Fruit fly (Drosophila melanogaster) whole organism, embryonic: ENCODE results near the gene ArfGAP1.

Source experiments
- CG10321 ChIP-seq: fragments of 200-800 bp; sonication (Bioruptor generic); IDR thresholded peaks from 2 replicates; pipeline ENCODE4 v1.3.6; 2022; ENCODE audit warnings: missing biosample characterization, missing genetic modification characterization
- CG10959 ChIP-seq: fragments of 200-800 bp; sonication (Bioruptor generic); IDR thresholded peaks from 2 replicates; pipeline ENCODE4 v1.3.6; 2022; ENCODE audit warnings: missing biosample characterization, missing genetic modification characterization
- CG11398 ChIP-seq: fragments of 200-800 bp; sonication (Bioruptor generic); optimal IDR thresholded peaks from 2 replicates; lab custom pipeline; 2016; ENCODE audit warnings: missing biosample characterization, missing genetic modification characterization
- CG12299 ChIP-seq: fragments of 200-800 bp; sonication (Bioruptor generic); optimal IDR thresholded peaks from 2 replicates; lab custom pipeline; 2018; ENCODE audit warnings: missing biosample characterization, mild to moderate bottlenecking, missing genetic modification characterization
- CG13624 ChIP-seq: fragments of 200-800 bp; sonication (Bioruptor generic); optimal IDR thresholded peaks from 2 replicates; lab custom pipeline; 2016; ENCODE audit warnings: missing biosample characterization, missing genetic modification characterization
- CG15073 ChIP-seq: fragments of 200-800 bp; sonication (Bioruptor generic); optimal IDR thresholded peaks from 2 replicates; lab custom pipeline; 2016; ENCODE audit warnings: missing biosample characterization, missing genetic modification characterization
- CG17829 ChIP-seq: fragments of 200-800 bp; optimal IDR thresholded peaks from 2 replicates; lab custom pipeline; 2019; ENCODE audit warnings: missing biosample characterization, mild to moderate bottlenecking, missing genetic modification characterization, moderate library complexity
- CG18599 ChIP-seq: fragments of 200-800 bp; sonication (Bioruptor generic); optimal IDR thresholded peaks from 3 replicates; lab custom pipeline; 2017; ENCODE audit warnings: missing biosample characterization, missing genetic modification characterization, mild to moderate bottlenecking, moderate library complexity, missing genetic modification reagents
- CG18764 ChIP-seq: fragments of 200-800 bp; sonication (Bioruptor generic); optimal IDR thresholded peaks from 3 replicates; lab custom pipeline; 2016; ENCODE audit warnings: missing biosample characterization, missing genetic modification characterization
- CG32772 ChIP-seq: fragments of 200-800 bp; sonication (Bioruptor generic); IDR thresholded peaks from 2 replicates; pipeline ENCODE4 v1.3.6; 2022; ENCODE audit warnings: missing biosample characterization, missing genetic modification characterization
- CG4617 ChIP-seq: fragments of 200-800 bp; sonication (Bioruptor generic); optimal IDR thresholded peaks from 3 replicates; lab custom pipeline; 2016; ENCODE audit warnings: missing biosample characterization, missing genetic modification characterization, borderline replicate concordance
- CG5245 ChIP-seq: fragments of 200-800 bp; sonication (Bioruptor generic); optimal IDR thresholded peaks from 3 replicates; lab custom pipeline; 2016; ENCODE audit warnings: missing biosample characterization, missing genetic modification characterization
- CG7556 ChIP-seq: fragments of 200-800 bp; sonication (Bioruptor generic); optimal IDR thresholded peaks from 2 replicates; lab custom pipeline; 2017; ENCODE audit warnings: missing biosample characterization, mild to moderate bottlenecking, missing genetic modification characterization
- CG8944 ChIP-seq: fragments of 200-800 bp; sonication (Bioruptor generic); optimal IDR thresholded peaks from 3 replicates; lab custom pipeline; 2016; ENCODE audit warnings: missing biosample characterization, missing genetic modification characterization
- CG9609 ChIP-seq: fragments of 200-800 bp; sonication (Bioruptor generic); optimal IDR thresholded peaks from 3 replicates; lab custom pipeline; 2016; ENCODE audit warnings: missing biosample characterization, missing genetic modification characterization
- D19B ChIP-seq: fragments of 200-800 bp; sonication (Bioruptor generic); optimal IDR thresholded peaks from 2 replicates; lab custom pipeline; 2017; ENCODE audit warnings: missing biosample characterization, mild to moderate bottlenecking, missing genetic modification characterization
- Deaf1 ChIP-seq: fragments of 200-800 bp; optimal IDR thresholded peaks from 3 replicates; lab custom pipeline; 2019; ENCODE audit warnings: missing biosample characterization, mild to moderate bottlenecking, missing genetic modification characterization, moderate library complexity
- Dll ChIP-seq: fragments of 200-800 bp; sonication (Bioruptor generic); IDR thresholded peaks from 4 replicates; pipeline ENCODE4 v1.3.6; 2022; ENCODE audit warnings: missing biosample characterization, missing genetic modification characterization; ENCODE audit not compliant: partially characterized antibody
- Ets97D ChIP-seq: fragments of 200-800 bp; sonication (Bioruptor generic); optimal IDR thresholded peaks from 3 replicates; lab custom pipeline; 2016; ENCODE audit warnings: missing biosample characterization, missing genetic modification characterization
- Hey ChIP-seq: fragments of 200-800 bp; sonication (Bioruptor generic); optimal IDR thresholded peaks from 3 replicates; lab custom pipeline; 2018; ENCODE audit warnings: missing biosample characterization, mild to moderate bottlenecking, missing genetic modification characterization
- Kr ChIP-seq: fragments of 200-800 bp; sonication (Bioruptor generic); optimal IDR thresholded peaks from 2 replicates; lab custom pipeline; 2017; ENCODE audit warnings: missing biosample characterization, mild to moderate bottlenecking, missing genetic modification characterization
- Max ChIP-seq: fragments of 200-800 bp; sonication (Bioruptor generic); optimal IDR thresholded peaks from 2 replicates; lab custom pipeline; 2016; ENCODE audit warnings: missing biosample characterization, mild to moderate bottlenecking, missing genetic modification characterization
- Nf-YC ChIP-seq: fragments of 200-800 bp; optimal IDR thresholded peaks from 3 replicates; lab custom pipeline; 2019; ENCODE audit warnings: missing biosample characterization, mild to moderate bottlenecking, missing genetic modification characterization, moderate library complexity
- Oaz ChIP-seq: fragments of 200-800 bp; sonication (Bioruptor generic); IDR thresholded peaks from 2 replicates; pipeline ENCODE4 v1.3.6; 2022; ENCODE audit warnings: missing biosample characterization, missing genetic modification characterization
- Scr ChIP-seq: fragments of 200-800 bp; sonication (Bioruptor generic); IDR thresholded peaks from 2 replicates; pipeline ENCODE4 v1.3.6; 2022; ENCODE audit warnings: missing biosample characterization, missing genetic modification characterization; ENCODE audit not compliant: partially characterized antibody
- Tbp ChIP-seq: fragments of >200 bp; optimal IDR thresholded peaks from 2 replicates; lab custom pipeline; 2018; ENCODE audit warnings: missing biosample characterization, missing genetic modification characterization
- Xbp1 ChIP-seq: fragments of 200-800 bp; sonication (Bioruptor generic); optimal IDR thresholded peaks from 3 replicates; lab custom pipeline; 2016; ENCODE audit warnings: missing biosample characterization, mild to moderate bottlenecking, missing genetic modification characterization
- bab2 ChIP-seq: fragments of 200-800 bp; sonication (Bioruptor generic); optimal IDR thresholded peaks from 2 replicates; lab custom pipeline; 2016; ENCODE audit warnings: missing biosample characterization, missing genetic modification characterization
- chm ChIP-seq: fragments of 200-800 bp; sonication (Bioruptor generic); IDR thresholded peaks from 2 replicates; pipeline ENCODE4 v1.3.6; 2022; ENCODE audit warnings: missing biosample characterization, missing genetic modification characterization
- crc ChIP-seq: fragments of 200-800 bp; sonication (Bioruptor generic); optimal IDR thresholded peaks from 2 replicates; lab custom pipeline; 2016; ENCODE audit warnings: missing biosample characterization, missing genetic modification characterization
- crp ChIP-seq, 2 experiments: fragments of 200-800 bp; sonication (Bioruptor generic); optimal IDR thresholded peaks; 2 replicates in 1 of 2; 3 replicates in 1 of 2; lab custom pipeline; 2017; ENCODE audit warnings: missing biosample characterization in 2 of 2, missing genetic modification characterization in 2 of 2, mild to moderate bottlenecking in 1 of 2, moderate library complexity in 1 of 2
- dysf ChIP-seq: fragments of 200-800 bp; sonication (Bioruptor generic); IDR thresholded peaks from 3 replicates; pipeline ENCODE4 v1.3.6; 2022; ENCODE audit warnings: missing biosample characterization, missing genetic modification characterization
- ftz-f1 ChIP-seq: fragments of 200-800 bp; sonication (Bioruptor generic); optimal IDR thresholded peaks from 2 replicates; lab custom pipeline; 2016; ENCODE audit warnings: missing biosample characterization, missing genetic modification characterization
- fu2 ChIP-seq: fragments of 200-800 bp; sonication (Bioruptor generic); optimal IDR thresholded peaks from 2 replicates; lab custom pipeline; 2016; ENCODE audit warnings: missing biosample characterization, missing genetic modification characterization
- gcm ChIP-seq: fragments of 200-800 bp; sonication (Bioruptor generic); optimal IDR thresholded peaks from 2 replicates; lab custom pipeline; 2019; ENCODE audit warnings: missing biosample characterization, mild to moderate bottlenecking, missing genetic modification characterization, moderate library complexity
- ken ChIP-seq: fragments of 200-800 bp; sonication (Bioruptor generic); IDR thresholded peaks from 3 replicates; pipeline ENCODE4 v1.3.6; 2022; ENCODE audit warnings: missing biosample characterization, missing genetic modification characterization
- lola ChIP-seq, 3 experiments: fragments of >200 bp in 2 of 3; fragments of 200-800 bp in 1 of 3; sonication (Bioruptor generic) in 1 of 3; optimal IDR thresholded peaks; 2 replicates each; lab custom pipeline; 2017 to 2019; ENCODE audit warnings: missing biosample characterization in 3 of 3, missing genetic modification characterization in 3 of 3, mild to moderate bottlenecking in 1 of 3, moderate library complexity in 1 of 3
- org-1 ChIP-seq: fragments of 200-800 bp; sonication (Bioruptor generic); optimal IDR thresholded peaks from 2 replicates; lab custom pipeline; 2017; ENCODE audit warnings: missing biosample characterization, missing genetic modification characterization
- pita ChIP-seq: fragments of 200-800 bp; sonication (Bioruptor generic); optimal IDR thresholded peaks from 2 replicates; lab custom pipeline; 2017; ENCODE audit warnings: missing biosample characterization, mild to moderate bottlenecking, missing genetic modification characterization
- pum ChIP-seq: fragments of 200-800 bp; sonication (Bioruptor generic); optimal IDR thresholded peaks from 2 replicates; lab custom pipeline; 2016; ENCODE audit warnings: missing biosample characterization, missing genetic modification characterization
- ranshi ChIP-seq: fragments of 200-800 bp; sonication (Bioruptor generic); IDR thresholded peaks from 2 replicates; pipeline ENCODE4 v1.3.6; 2022; ENCODE audit warnings: missing biosample characterization, missing genetic modification characterization
- ro ChIP-seq: fragments of 200-800 bp; sonication (Bioruptor generic); IDR thresholded peaks from 2 replicates; pipeline ENCODE4 v1.3.6; 2022; ENCODE audit warnings: missing biosample characterization, missing genetic modification characterization
- sc ChIP-seq, 3 experiments: fragments of >200 bp in 2 of 3; fragments of 200-800 bp in 1 of 3; sonication (Bioruptor generic) in 1 of 3; optimal IDR thresholded peaks; 2 replicates in 2 of 3; 3 replicates in 1 of 3; lab custom pipeline; 2017; ENCODE audit warnings: mild to moderate bottlenecking in 1 of 3, missing biosample characterization in 1 of 3, missing genetic modification characterization in 1 of 3, missing genetic modification reagents in 1 of 3
- sens ChIP-seq: fragments of 200-800 bp; sonication (Bioruptor generic); peaks from one replicate; lab custom pipeline; 2016; ENCODE audit warnings: missing biosample characterization, missing genetic modification characterization
- seq ChIP-seq: fragments of 200-800 bp; sonication (Bioruptor generic); IDR thresholded peaks from 2 replicates; pipeline ENCODE4 v1.3.6; 2022; ENCODE audit warnings: missing biosample characterization, missing genetic modification characterization
- slp2 ChIP-seq: fragments of 200-800 bp; sonication (Bioruptor generic); optimal IDR thresholded peaks from 2 replicates; lab custom pipeline; 2016; ENCODE audit warnings: missing biosample characterization, missing genetic modification characterization
- sr ChIP-seq: fragments of 200-800 bp; sonication (Bioruptor generic); IDR thresholded peaks from 3 replicates; pipeline ENCODE4 v1.3.6; 2022; ENCODE audit warnings: missing biosample characterization, missing genetic modification characterization
- trem ChIP-seq: fragments of 200-800 bp; optimal IDR thresholded peaks from 3 replicates; lab custom pipeline; 2019; ENCODE audit warnings: missing biosample characterization, mild to moderate bottlenecking, missing genetic modification characterization, moderate library complexity
- vnd ChIP-seq: fragments of 200-800 bp; sonication (Bioruptor generic); IDR thresholded peaks from 3 replicates; pipeline ENCODE4 v1.3.6; 2022; ENCODE audit warnings: missing biosample characterization, missing genetic modification characterization; ENCODE audit not compliant: partially characterized antibody

ArfGAP1 gene

DNA sequence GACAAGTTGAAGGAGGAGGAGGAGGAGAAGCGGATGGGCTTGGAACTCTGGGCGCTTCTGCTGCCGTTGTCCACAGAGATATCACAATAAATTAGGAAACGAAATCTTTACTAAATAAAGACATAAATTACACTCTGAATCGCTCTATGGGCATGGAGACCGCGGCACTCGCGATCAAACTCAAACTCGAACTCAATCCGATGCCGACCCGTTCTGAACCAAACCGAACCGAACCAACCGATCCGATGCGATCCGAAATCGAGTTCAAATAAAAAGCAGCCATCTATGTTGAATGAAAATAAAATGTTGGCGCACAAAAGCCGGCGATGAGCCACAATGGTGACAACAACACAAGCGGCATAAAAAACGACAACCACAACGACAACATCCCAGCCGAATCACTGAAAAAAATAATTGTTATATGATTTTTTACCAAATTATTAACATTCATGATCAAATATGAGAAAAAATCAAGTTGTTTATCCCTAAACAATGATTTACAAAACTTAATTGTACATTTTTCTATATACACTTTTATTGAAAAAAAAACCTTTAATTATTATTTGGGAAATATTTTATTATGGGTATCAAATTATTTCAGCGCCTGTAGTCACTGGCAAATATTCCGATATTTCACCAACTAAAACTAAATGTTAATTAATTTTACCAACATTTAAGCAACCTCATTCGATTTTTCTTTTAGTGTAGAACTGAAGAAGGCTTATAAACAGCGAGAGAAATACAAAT lies 39.7 kb upstream of the ArfGAP1 start (continued):
- TF ChIP-seq CG9609 (GFP tag; lab: Kevin White, UChicago) (no peak), ftz-f1 (GFP tag; lab: Kevin White, UChicago) (no peak), lola (GFP tag; optimal IDR thresholded peaks at IDR 0.05; lab: Kevin White, UChicago) (peak in 1 of 3 experiments; percentile 97), Ets97D (GFP tag; lab: Kevin White, UChicago) (no peak), CG13624 (GFP tag; lab: Kevin White, UChicago) (no peak), sc (optimal IDR thresholded peaks at IDR 0.05; lab: Kevin White, UChicago) (no peak), sc (GFP tag; optimal IDR thresholded peaks at IDR 0.05; lab: Kevin White, UChicago) (peak; percentile 87), Kr (peak; percentile 11), trem (tag; lab: Kevin White, UChicago) (peak; percentile 85), sens (GFP tag; lab: Kevin White, UChicago) (peak; percentile 97), vnd (GFP tag; lab: Robert Waterston, UW) (no peak), CG15073 (no peak), Oaz (GFP tag; lab: Robert Waterston, UW) (no peak), CG18764 (GFP tag; lab: Kevin White, UChicago) (peak; percentile 70), slp2 (GFP tag; lab: Kevin White, UChicago) (peak; percentile 16), CG8944 (GFP tag; lab: Kevin White, UChicago) (peak; percentile 14), Deaf1 (peak; percentile 48), sr (GFP tag; lab: Robert Waterston, UW) (no peak), Tbp (GFP tag; lab: Kevin White, UChicago) (no peak), Scr (GFP tag; lab: Robert Waterston, UW) (no peak), CG11398 (GFP tag; lab: Kevin White, UChicago) (no peak), chm (GFP tag; lab: Robert Waterston, UW) (no peak), Nf-YC (tag; lab: Kevin White, UChicago) (peak; percentile 40), bab2 (GFP tag; lab: Kevin White, UChicago) (peak; percentile 33), D19B (GFP tag; lab: Kevin White, UChicago) (peak; percentile 11), seq (no peak), pita (GFP tag; lab: Kevin White, UChicago) (no peak), CG18599 (GFP tag; lab: Kevin White, UChicago) (peak; percentile 46), org-1 (GFP tag; lab: Kevin White, UChicago) (peak; percentile 71), ranshi (GFP tag; lab: Robert Waterston, UW) (0 out of 2 replicates have a peak, but pooled peaks have one; percentile 32), CG17829 (tag; lab: Kevin White, UChicago) (peak; percentile 92), CG12299 (tag; lab: Kevin White, UChicago) (peak; percentile 21), gcm (GFP tag; lab: Kevin White, UChicago) (peak; percentile 87), CG7556 (peak; percentile 88), Dll (GFP tag; lab: Robert Waterston, UW) (no peak), Max (peak; percentile 70), Xbp1 (GFP tag; lab: Kevin White, UChicago) (peak; percentile 79), ken (GFP tag; lab: Robert Waterston, UW) (no peak), fu2 (no peak), dysf (GFP tag; lab: Robert Waterston, UW) (peak; percentile 73), ro (GFP tag; lab: Robert Waterston, UW) (no peak), pum (GFP tag; lab: Kevin White, UChicago) (peak; percentile 49), CG5245 (peak; percentile 69), CG32772 (GFP tag; lab: Robert Waterston, UW) (peak; percentile 56), CG4617 (GFP tag; lab: Kevin White, UChicago) (peak; percentile 33), crc (GFP tag; lab: Kevin White, UChicago) (no peak), crp (GFP tag; optimal IDR thresholded peaks at IDR 0.05; lab: Kevin White, UChicago) (peak in 1 of 2 experiments; percentile 17), Hey (tag; lab: Kevin White, UChicago) (no peak), CG10321 (no peak), CG10959 (peak; percentile 55; the same call in 1 of the 2 replicates)
